Worm (Caenorhabditis elegans) whole organism, late embryonic: ENCODE measurements around the gene R09F10.5.

ENCODE experiments used
- ceh-9 ChIP-seq: sonication (generic microtip); optimal IDR thresholded peaks from 2 replicates; lab custom pipeline; 2016; ENCODE audit warnings: mild to moderate bottlenecking, missing genetic modification characterization, inconsistent platforms, missing compliant biosample characterization
- dve-1 ChIP-seq: sonication (generic microtip); optimal IDR thresholded peaks from 2 replicates; lab custom pipeline; 2017; ENCODE audit warnings: antibody characterized with exemption, mild to moderate bottlenecking, missing genetic modification characterization, missing compliant biosample characterization
- sox-4 ChIP-seq: sonication (generic microtip); optimal IDR thresholded peaks from 2 replicates; lab custom pipeline; 2017; ENCODE audit warnings: mild to moderate bottlenecking, missing genetic modification characterization, inconsistent platforms, missing compliant biosample characterization

DNA sequence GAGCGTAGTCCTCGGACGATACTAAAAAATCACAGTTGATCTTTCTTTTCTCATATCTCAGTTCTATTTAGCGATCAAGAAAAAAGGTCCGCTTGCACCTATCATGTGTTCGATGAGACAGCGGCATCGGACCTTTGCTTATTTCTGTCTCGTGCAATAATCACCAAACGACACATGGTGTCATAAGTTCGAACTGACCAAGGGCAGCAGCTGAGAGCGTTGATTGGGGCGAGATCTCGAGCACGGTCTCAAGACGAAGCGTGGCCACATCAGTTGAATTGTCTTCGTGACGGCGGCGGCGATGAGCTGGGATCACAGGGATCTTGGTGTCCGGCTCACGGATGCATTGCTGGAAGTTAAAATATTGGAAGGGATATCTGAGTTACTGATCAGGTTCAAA, 44.8 kb downstream of the R09F10.5 start:
- TF ChIP-seq ceh-9 (tag; lab: Kevin White, UChicago) (no peak), sox-4 (tag; lab: Kevin White, UChicago) (no peak), dve-1 (tag; lab: Kevin White, UChicago) (no peak)
